Worm (Caenorhabditis elegans) whole organism, L4 larva: ENCODE measurements around the gene F44E5.15.

Experiments
- attf-4 ChIP-seq: sonication (generic microtip); optimal IDR thresholded peaks from 3 replicates; lab custom pipeline; 2017; ENCODE audit warnings: missing biosample characterization, missing genetic modification characterization
- mdl-1 ChIP-seq, 2 experiments: fragments of 150-350 bp in 1 of 2; sonication (generic microtip) in 1 of 2; optimal IDR thresholded peaks; 2 replicates each; lab custom pipeline; 2014 to 2017; ENCODE audit warnings: missing biosample characterization in 2 of 2, missing genetic modification characterization in 2 of 2
- nhr-11 ChIP-seq: fragments of 150-350 bp; optimal IDR thresholded peaks from 2 replicates; lab custom pipeline; 2014; ENCODE audit warnings: missing biosample characterization, missing genetic modification characterization
- nhr-28 ChIP-seq: fragments of 150-350 bp; optimal IDR thresholded peaks from 2 replicates; lab custom pipeline; 2014; ENCODE audit warnings: missing biosample characterization, missing genetic modification characterization
- pqm-1 ChIP-seq: sonication (generic microtip); optimal IDR thresholded peaks from 2 replicates; lab custom pipeline; 2017; ENCODE audit warnings: missing biosample characterization, missing genetic modification characterization

DNA sequence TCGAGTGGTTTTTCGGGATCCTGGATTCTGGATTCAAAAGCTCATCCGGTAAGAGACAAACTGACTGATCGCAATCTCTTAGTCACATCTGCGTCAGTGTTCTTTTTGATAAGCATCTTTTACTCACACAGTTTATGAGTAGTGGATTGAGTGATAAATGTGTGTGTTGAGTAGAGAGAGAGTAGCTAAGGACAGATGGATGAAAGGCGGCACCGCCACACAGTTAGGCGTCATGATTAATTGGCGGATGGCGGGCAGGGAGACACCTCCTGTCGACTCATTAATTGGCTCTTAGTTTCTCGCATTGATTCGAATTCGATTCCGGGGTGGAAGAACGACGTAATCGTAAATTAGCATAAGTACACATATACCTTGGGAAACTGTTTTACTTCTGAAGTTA is 21.9 kb downstream of the F44E5.15 start:
- TF ChIP-seq nhr-28 (tag; lab: Kevin White, UChicago) (no peak), nhr-11 (tag; lab: Kevin White, UChicago) (no peak), attf-4 (no peak), mdl-1 (tag; optimal IDR thresholded peaks at IDR 0.05; lab: Kevin White, UChicago) (no peak), pqm-1 (tag; lab: Kevin White, UChicago) (no peak)
